Fruit fly (Drosophila melanogaster): ENCODE measurements around the gene CG14377.

CG14377 gene

DNA sequence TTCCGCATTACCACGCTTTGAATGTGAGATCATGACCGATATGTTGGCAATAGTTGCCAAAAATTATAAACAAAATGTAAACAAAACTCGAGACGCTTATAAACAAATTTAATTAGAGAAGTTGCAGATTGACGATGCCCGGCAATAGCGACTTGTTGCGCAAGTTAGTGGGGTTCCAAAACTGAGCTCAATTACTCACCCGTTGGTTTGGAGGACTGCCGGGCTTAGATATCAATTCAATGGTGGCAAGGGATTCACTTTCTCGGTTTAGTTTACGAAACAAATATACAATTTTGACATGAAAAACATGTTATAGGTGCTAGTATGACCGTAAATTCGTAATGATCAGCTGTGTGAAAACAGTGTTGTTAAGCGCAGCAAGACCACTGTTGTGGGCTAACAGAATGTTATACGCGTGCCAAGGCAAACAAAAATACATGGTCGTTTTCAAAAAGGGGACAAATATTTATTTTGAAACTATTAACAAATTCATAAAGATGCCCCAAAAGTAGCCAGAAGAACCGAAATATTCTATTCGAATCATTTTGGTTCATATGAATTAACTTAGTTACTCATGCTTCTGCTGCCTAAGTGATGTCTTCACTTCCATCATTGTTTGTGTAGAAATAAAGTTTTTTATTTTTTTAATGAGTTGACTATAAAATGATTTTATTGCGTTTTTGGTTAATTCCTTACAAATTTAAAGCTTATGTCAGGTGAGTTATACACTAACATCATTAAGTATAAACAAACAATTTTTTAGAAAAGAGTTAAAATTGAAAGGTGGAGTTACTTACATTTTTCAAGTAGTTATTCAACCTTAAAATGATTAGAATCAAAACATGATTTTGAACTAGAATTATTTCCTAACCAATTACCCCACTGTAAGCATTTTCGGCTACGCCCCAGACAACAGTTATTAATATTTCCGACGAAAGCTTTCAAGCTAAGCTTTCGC lies 30.8 kb upstream of the CG14377 start, which contains the start of gene Elp6 (continued):
- TF ChIP-seq maf-S (GFP tag; optimal IDR thresholded peaks at IDR 0.05) (peak; percentile 31), CG18262 (tag; optimal IDR thresholded peaks at IDR 0.05) (peak; percentile 62), Six4 (GFP tag; optimal IDR thresholded peaks at IDR 0.05) (peak; percentile 47), ERR (GFP tag; optimal IDR thresholded peaks at IDR 0.05) (no peak), CG12942 (GFP tag; optimal IDR thresholded peaks at IDR 0.05) (peak; percentile 32), Hr3 (GFP tag; optimal IDR thresholded peaks at IDR 0.05) (peak; percentile 76), CG7928 (GFP tag; optimal IDR thresholded peaks at IDR 0.05) (peak; percentile 46), CG31441 (GFP tag; IDR thresholded peaks at IDR 0.05) (peak; percentile 75; the same call in 1 of the 2 replicates), Ravus (GFP tag; IDR thresholded peaks at IDR 0.05) (no peak; the same call in 1 of the 2 replicates), Gug (GFP tag; IDR thresholded peaks at IDR 0.05) (peak; percentile 53; the same call in 2 of the 4 replicates), Dfd (GFP tag; optimal IDR thresholded peaks at IDR 0.05) (no peak), phol (tag; optimal IDR thresholded peaks at IDR 0.05) (peak; percentile 77), CG17361 (GFP tag; IDR thresholded peaks at IDR 0.05) (peak; percentile 90), CG9727 (GFP tag; optimal IDR thresholded peaks at IDR 0.05) (peak; percentile 83), Nf-YC (tag; optimal IDR thresholded peaks at IDR 0.05) (peak; percentile 51), psq (GFP tag; optimal IDR thresholded peaks at IDR 0.05) (peak; percentile 3), CG32767 (GFP tag; IDR thresholded peaks at IDR 0.05) (peak; percentile 52; the same call in 1 of the 2 replicates), ato (GFP tag; IDR thresholded peaks at IDR 0.05; ENCODE audit: partially characterized antibody) (no peak), gfzf (GFP tag; optimal IDR thresholded peaks at IDR 0.05) (peak; percentile 34), Lpt (GFP tag; optimal IDR thresholded peaks at IDR 0.05) (no peak), vnd (GFP tag; IDR thresholded peaks at IDR 0.05; ENCODE audit: partially characterized antibody) (no peak), Dbx (GFP tag; IDR thresholded peaks at IDR 0.05) (peak; percentile 53; the same call in 2 of the 3 replicates), zen (tag; optimal IDR thresholded peaks at IDR 0.05) (no peak), usp (GFP tag; optimal IDR thresholded peaks at IDR 0.05) (no peak), CG8089 (GFP tag; optimal IDR thresholded peaks at IDR 0.05) (no peak), Fer3 (tag; optimal IDR thresholded peaks at IDR 0.05) (peak; percentile 65), CG17359 (tag; optimal IDR thresholded peaks at IDR 0.05) (peak; percentile 57), ssp (GFP tag; IDR thresholded peaks at IDR 0.05) (peak; percentile 46), CG9215 (GFP tag; IDR thresholded peaks at IDR 0.05) (peak; percentile 41), trem (tag; optimal IDR thresholded peaks at IDR 0.05) (no peak), ap (GFP tag; IDR thresholded peaks at IDR 0.05) (peak; percentile 52), B-H1 (GFP tag; IDR thresholded peaks at IDR 0.05) (peak; percentile 46; the same call in 2 of the 3 replicates), ro (GFP tag; IDR thresholded peaks at IDR 0.05) (no peak), eve (GFP tag; optimal IDR thresholded peaks at IDR 0.05) (peak in 1 of 2 experiments; percentile 62), scrt (GFP tag; optimal IDR thresholded peaks at IDR 0.05) (peak; percentile 68), CG5953 (GFP tag; IDR thresholded peaks at IDR 0.05) (no peak), CG2199 (GFP tag; IDR thresholded peaks at IDR 0.05) (no peak), CG18599 (GFP tag; optimal IDR thresholded peaks at IDR 0.05) (peak; percentile 78), emc (GFP tag; optimal IDR thresholded peaks at IDR 0.05) (peak; percentile 48), bcd (GFP tag; optimal IDR thresholded peaks at IDR 0.05) (peak; percentile 73), TFAM (GFP tag; optimal IDR thresholded peaks at IDR 0.05) (no peak), Rfx (GFP tag; IDR thresholded peaks at IDR 0.05) (peak; percentile 84), CG30020 (tag; optimal IDR thresholded peaks at IDR 0.05) (no peak), Atf3 (GFP tag; optimal IDR thresholded peaks at IDR 0.05) (no peak), Rx (GFP tag; IDR thresholded peaks at IDR 0.05) (peak; percentile 48), Ada2b (GFP tag; IDR thresholded peaks at IDR 0.05) (peak; percentile 57), kni (GFP tag; optimal IDR thresholded peaks at IDR 0.05) (no peak), Mad (GFP tag; optimal IDR thresholded peaks at IDR 0.05) (no peak), B-H2 (GFP tag; optimal IDR thresholded peaks at IDR 0.05) (no peak)
